Fruit fly (Drosophila melanogaster): ENCODE data around the gene Coq8.
A peak's percentile ranks its signal among the peaks of the same experiment; 100 is the strongest.

Coq8 gene

DNA sequence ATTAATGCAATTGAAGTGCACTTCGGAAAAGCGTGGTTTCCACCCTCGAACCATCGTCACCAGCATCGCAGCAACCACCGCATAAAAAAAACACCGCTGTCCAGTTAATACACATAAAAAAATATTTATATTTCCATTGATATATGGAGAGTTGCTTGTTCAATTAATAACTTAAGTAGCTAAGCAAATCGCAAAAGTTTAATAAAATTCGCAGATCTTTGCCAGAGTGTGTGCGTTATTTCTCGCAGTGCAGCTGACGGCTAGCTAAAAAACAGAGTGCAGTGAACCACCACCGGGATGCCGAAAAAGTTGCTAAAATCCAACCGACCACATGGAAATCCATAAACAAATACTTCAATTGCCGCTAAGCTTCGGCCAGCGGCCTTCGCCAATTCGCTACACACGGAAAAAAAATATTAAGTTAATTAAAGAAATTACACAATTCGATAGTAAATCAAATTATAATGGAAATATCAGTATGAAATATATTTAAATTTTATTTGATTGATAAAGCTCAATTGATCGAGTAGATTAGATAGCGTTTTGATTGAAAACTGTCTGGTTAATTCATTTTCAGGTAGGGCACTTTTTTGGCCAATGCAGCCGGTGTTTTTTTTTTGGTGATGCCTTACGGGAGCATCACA, 22.5 kb upstream of the Coq8 start (continued):
- TF ChIP-seq Eip74EF (GFP tag; optimal IDR thresholded peaks at IDR 0.05): no peak
- TF ChIP-seq CG6272 (GFP tag; IDR thresholded peaks at IDR 0.05): no peak
- TF ChIP-seq CG2875 (GFP tag; optimal IDR thresholded peaks at IDR 0.05): peak; percentile 43
- peak; percentile 52 for TF ChIP-seq CG2678 (tag; optimal IDR thresholded peaks at IDR 0.05)
- TF ChIP-seq psq (GFP tag; optimal IDR thresholded peaks at IDR 0.05): no peak
- peak; percentile 25 for TF ChIP-seq Chrac-16 (GFP tag; optimal IDR thresholded peaks at IDR 0.05)
- TF ChIP-seq sna (GFP tag; IDR thresholded peaks at IDR 0.05; ENCODE audit: partially characterized antibody): no peak
- no peak for TF ChIP-seq MESR4 (GFP tag; optimal IDR thresholded peaks at IDR 0.05)
- TF ChIP-seq tna (GFP tag; IDR thresholded peaks at IDR 0.05; ENCODE audit: partially characterized antibody): no peak
- TF ChIP-seq CG6689 (GFP tag; IDR thresholded peaks at IDR 0.05): 0 out of 2 replicates have a peak, but pooled peaks have one; percentile 39
- no peak for TF ChIP-seq Bgb (GFP tag; IDR thresholded peaks at IDR 0.05; ENCODE audit: partially characterized antibody)
- TF ChIP-seq sqz (GFP tag; optimal IDR thresholded peaks at IDR 0.05): peak; percentile 72
- no peak for TF ChIP-seq CG31388 (GFP tag; optimal IDR thresholded peaks at IDR 0.05)
- TF ChIP-seq salm (tag; optimal IDR thresholded peaks at IDR 0.05): no peak
- no peak for TF ChIP-seq Opbp (GFP tag; IDR thresholded peaks at IDR 0.05; ENCODE audit: partially characterized antibody)
- no peak for TF ChIP-seq Vsx1 (GFP tag; optimal IDR thresholded peaks at IDR 0.05)
- TF ChIP-seq CG13894 (tag; optimal IDR thresholded peaks at IDR 0.05): no peak
- no peak for TF ChIP-seq sim (GFP tag; IDR thresholded peaks at IDR 0.05)
- no peak for TF ChIP-seq Asciz (GFP tag; optimal IDR thresholded peaks at IDR 0.05)
- no peak for TF ChIP-seq HLHmδ (GFP tag; optimal IDR thresholded peaks at IDR 0.05)
- no peak for TF ChIP-seq CG8089 (GFP tag; optimal IDR thresholded peaks at IDR 0.05)
- TF ChIP-seq CG18599 (GFP tag; optimal IDR thresholded peaks at IDR 0.05): peak; percentile 8
- peak; percentile 16 for TF ChIP-seq CG4820 (GFP tag; optimal IDR thresholded peaks at IDR 0.05)
- TF ChIP-seq lov (optimal IDR thresholded peaks at IDR 0.05): no peak
- peak; percentile 48; the same call in 1 of the 3 replicates for TF ChIP-seq lov (GFP tag; IDR thresholded peaks at IDR 0.05)
- TF ChIP-seq GATAe (GFP tag; conservative IDR thresholded peaks at IDR 0.05): no peak
- no peak for TF ChIP-seq CG4360 (GFP tag; IDR thresholded peaks at IDR 0.05)
- TF ChIP-seq CG18764 (GFP tag; optimal IDR thresholded peaks at IDR 0.05): no peak
- no peak for TF ChIP-seq CG10565 (GFP tag; optimal IDR thresholded peaks at IDR 0.05)
- peak; percentile 63 for TF ChIP-seq CG10979 (tag; optimal IDR thresholded peaks at IDR 0.05)
- TF ChIP-seq CG30020 (tag; optimal IDR thresholded peaks at IDR 0.05): no peak
- TF ChIP-seq CG42726 (GFP tag; IDR thresholded peaks at IDR 0.05; ENCODE audit: partially characterized antibody): no peak
- TF ChIP-seq CG18011 (GFP tag; optimal IDR thresholded peaks at IDR 0.05): no peak
- no peak for TF ChIP-seq hkb (optimal IDR thresholded peaks at IDR 0.05)
- TF ChIP-seq hkb (GFP tag; IDR thresholded peaks at IDR 0.05): peak; percentile 12; the same call in 1 of the 2 replicates
- peak; percentile 39 for TF ChIP-seq CG13775 (GFP tag; optimal IDR thresholded peaks at IDR 0.05)
- TF ChIP-seq D (optimal IDR thresholded peaks at IDR 0.05): no peak
- TF ChIP-seq D (GFP tag; optimal IDR thresholded peaks at IDR 0.05): peak; percentile 33
- TF ChIP-seq Optix (GFP tag; IDR thresholded peaks at IDR 0.05): peak; percentile 62; the same call in 2 of the 3 replicates
- TF ChIP-seq Dad (GFP tag; optimal IDR thresholded peaks at IDR 0.05): no peak
- TF ChIP-seq CG7963 (GFP tag; IDR thresholded peaks at IDR 0.05; ENCODE audit: partially characterized antibody): no peak
- TF ChIP-seq HLH4C (GFP tag; IDR thresholded peaks at IDR 0.05; ENCODE audit: partially characterized antibody): no peak
- TF ChIP-seq maf-S (GFP tag; optimal IDR thresholded peaks at IDR 0.05): no peak
- TF ChIP-seq ac (GFP tag; optimal IDR thresholded peaks at IDR 0.05): no peak
- no peak for TF ChIP-seq CG7745 (tag; optimal IDR thresholded peaks at IDR 0.05)
- no peak for TF ChIP-seq CG10654 (GFP tag; optimal IDR thresholded peaks at IDR 0.05)
- peak; percentile 25 for TF ChIP-seq CG10267 (tag; optimal IDR thresholded peaks at IDR 0.05)
- TF ChIP-seq bcd (GFP tag; optimal IDR thresholded peaks at IDR 0.05): peak; percentile 22
- no peak for TF ChIP-seq CG12071 (GFP tag; optimal IDR thresholded peaks at IDR 0.05)

Measured in whole organism, embryonic.